Fruit fly (Drosophila melanogaster) whole organism, embryonic: ENCODE measurements around the gene CG7878.
A peak's percentile ranks its signal among the peaks of the same experiment; 100 is the strongest.

Experiments
- Ada2b ChIP-seq: fragments of 200-800 bp; sonication (Bioruptor generic); IDR thresholded peaks from 2 replicates; pipeline ENCODE4 v1.3.6; 2022; ENCODE audit warnings: missing biosample characterization, missing genetic modification characterization
- Asciz ChIP-seq: fragments of 200-800 bp; sonication (Bioruptor generic); optimal IDR thresholded peaks from 2 replicates; lab custom pipeline; 2017; ENCODE audit warnings: missing biosample characterization, mild to moderate bottlenecking, missing genetic modification characterization, missing genetic modification reagents
- Atf3 ChIP-seq: fragments of 200-800 bp; sonication (Bioruptor generic); optimal IDR thresholded peaks from 3 replicates; lab custom pipeline; 2016; ENCODE audit warnings: missing biosample characterization, missing genetic modification characterization
- Awh ChIP-seq: fragments of 200-800 bp; sonication (Bioruptor generic); IDR thresholded peaks from 2 replicates; pipeline ENCODE4, ENCODE4 v1.3.6; 2022; ENCODE audit warnings: missing biosample characterization, missing genetic modification characterization
- BtbVII ChIP-seq: fragments of 200-800 bp; sonication (Bioruptor generic); optimal IDR thresholded peaks from 3 replicates; lab custom pipeline; 2017; ENCODE audit warnings: missing biosample characterization, mild to moderate bottlenecking, missing genetic modification characterization
- Bteb2 ChIP-seq: fragments of 200-800 bp; sonication (Bioruptor generic); optimal IDR thresholded peaks from 2 replicates; lab custom pipeline; 2016; ENCODE audit warnings: missing biosample characterization, missing genetic modification characterization
- CG1024 ChIP-seq: fragments of 200-800 bp; sonication (Bioruptor generic); IDR thresholded peaks from 2 replicates; pipeline ENCODE4 v1.3.6; 2022; ENCODE audit warnings: missing biosample characterization, missing genetic modification characterization
- CG10565 ChIP-seq: fragments of 200-800 bp; sonication (Bioruptor generic); optimal IDR thresholded peaks from 3 replicates; lab custom pipeline; 2016; ENCODE audit warnings: missing biosample characterization, mild to moderate bottlenecking, missing genetic modification characterization
- CG13894 ChIP-seq: fragments of 200-800 bp; sonication (Bioruptor generic); optimal IDR thresholded peaks from 3 replicates; lab custom pipeline; 2018; ENCODE audit warnings: missing biosample characterization, mild to moderate bottlenecking, missing genetic modification characterization, moderate library complexity
- CG15011 ChIP-seq: fragments of 200-800 bp; sonication (Bioruptor generic); optimal IDR thresholded peaks from 3 replicates; lab custom pipeline; 2018; ENCODE audit warnings: missing biosample characterization, mild to moderate bottlenecking, missing genetic modification characterization
- CG15696 ChIP-seq: fragments of 200-800 bp; sonication (Bioruptor generic); optimal IDR thresholded peaks from 2 replicates; lab custom pipeline; 2019; ENCODE audit warnings: missing biosample characterization, mild to moderate bottlenecking, missing genetic modification characterization, moderate library complexity
- CG30431 ChIP-seq: fragments of 200-800 bp; sonication (Bioruptor generic); optimal IDR thresholded peaks from 2 replicates; lab custom pipeline; 2017; ENCODE audit warnings: missing biosample characterization, missing genetic modification characterization
- CG3065 ChIP-seq: fragments of 200-800 bp; sonication (Bioruptor generic); optimal IDR thresholded peaks from 2 replicates; lab custom pipeline; 2016; ENCODE audit warnings: missing biosample characterization, missing genetic modification characterization
- CG31365 ChIP-seq: fragments of 200-800 bp; sonication (Bioruptor generic); optimal IDR thresholded peaks from 2 replicates; lab custom pipeline; 2018; ENCODE audit warnings: missing biosample characterization, mild to moderate bottlenecking, missing genetic modification characterization
- CG32767 ChIP-seq: fragments of 200-800 bp; sonication (Bioruptor generic); IDR thresholded peaks from 2 replicates; pipeline ENCODE4 v1.3.6; 2022; ENCODE audit warnings: missing biosample characterization, missing genetic modification characterization
- CG7271 ChIP-seq: fragments of 200-800 bp; sonication (Bioruptor generic); optimal IDR thresholded peaks from 2 replicates; lab custom pipeline; 2018; ENCODE audit warnings: missing biosample characterization, mild to moderate bottlenecking, missing genetic modification characterization, moderate library complexity
- CG9817 ChIP-seq: fragments of 200-800 bp; sonication (Bioruptor generic); optimal IDR thresholded peaks from 2 replicates; lab custom pipeline; 2018; ENCODE audit warnings: missing biosample characterization, mild to moderate bottlenecking, missing genetic modification characterization, moderate library complexity
- CTCF ChIP-seq: fragments of 200-800 bp; sonication (Bioruptor generic); optimal IDR thresholded peaks from 2 replicates; lab custom pipeline; 2017; ENCODE audit warnings: missing biosample characterization, mild to moderate bottlenecking, missing genetic modification characterization, moderate library complexity
- CoRest ChIP-seq: fragments of 200-800 bp; sonication (Bioruptor generic); optimal IDR thresholded peaks from 3 replicates; lab custom pipeline; 2018; ENCODE audit warnings: missing biosample characterization, mild to moderate bottlenecking, missing genetic modification characterization, moderate library complexity
- Doc2 ChIP-seq: fragments of 200-800 bp; sonication (Bioruptor generic); IDR thresholded peaks from 2 replicates; pipeline ENCODE4 v1.3.6; 2022; ENCODE audit warnings: missing biosample characterization, missing genetic modification characterization
- E2f2 ChIP-seq: fragments of 200-800 bp; sonication (Bioruptor generic); IDR thresholded peaks from 2 replicates; pipeline ENCODE4 v1.3.6; 2022; ENCODE audit warnings: missing biosample characterization, missing genetic modification characterization
- Gsc ChIP-seq: fragments of 200-800 bp; sonication (Bioruptor generic); IDR thresholded peaks from 2 replicates; pipeline ENCODE4 v1.3.6; 2022; ENCODE audit warnings: missing biosample characterization, missing genetic modification characterization
- HLH4C ChIP-seq: fragments of 200-800 bp; sonication (Bioruptor generic); IDR thresholded peaks from 3 replicates; pipeline ENCODE4 v1.3.6; 2022; ENCODE audit warnings: missing biosample characterization, missing genetic modification characterization; ENCODE audit not compliant: partially characterized antibody
- HLH54F ChIP-seq: fragments of 200-800 bp; sonication (Bioruptor generic); optimal IDR thresholded peaks from 3 replicates; lab custom pipeline; 2016; ENCODE audit warnings: missing biosample characterization, missing genetic modification characterization
- Hmr ChIP-seq: fragments of 200-800 bp; sonication (Bioruptor generic); optimal IDR thresholded peaks from 3 replicates; lab custom pipeline; 2017; ENCODE audit warnings: mild to moderate bottlenecking, missing biosample characterization, missing genetic modification reagents, missing genetic modification characterization
- Max ChIP-seq: fragments of 200-800 bp; sonication (Bioruptor generic); optimal IDR thresholded peaks from 2 replicates; lab custom pipeline; 2016; ENCODE audit warnings: missing biosample characterization, mild to moderate bottlenecking, missing genetic modification characterization
- Nf-YC ChIP-seq: fragments of 200-800 bp; optimal IDR thresholded peaks from 3 replicates; lab custom pipeline; 2019; ENCODE audit warnings: missing biosample characterization, mild to moderate bottlenecking, missing genetic modification characterization, moderate library complexity
- Rfx ChIP-seq: fragments of 200-800 bp; sonication (Bioruptor generic); IDR thresholded peaks from 2 replicates; pipeline ENCODE4 v1.3.6; 2022; ENCODE audit warnings: missing biosample characterization, missing genetic modification characterization
- Stat92E ChIP-seq, 3 experiments: fragments of >200 bp in 2 of 3; fragments of 200-800 bp in 1 of 3; sonication (Bioruptor generic) in 1 of 3; optimal IDR thresholded peaks; 2 replicates each; lab custom pipeline; 2017 to 2019; ENCODE audit warnings: missing biosample characterization in 3 of 3, missing genetic modification characterization in 3 of 3, mild to moderate bottlenecking in 1 of 3, moderate library complexity in 1 of 3
- YL-1 ChIP-seq: fragments of 200-800 bp; sonication (Bioruptor generic); optimal IDR thresholded peaks from 3 replicates; lab custom pipeline; 2017; ENCODE audit warnings: missing biosample characterization, mild to moderate bottlenecking, missing genetic modification characterization
- abd-A ChIP-seq: fragments of 200-800 bp; sonication (Bioruptor generic); optimal IDR thresholded peaks from 3 replicates; lab custom pipeline; 2019; ENCODE audit warnings: missing biosample characterization, mild to moderate bottlenecking, missing genetic modification characterization, moderate library complexity
- ase ChIP-seq: fragments of 200-800 bp; sonication (Bioruptor generic); IDR thresholded peaks from 3 replicates; pipeline ENCODE4 v1.3.6; 2022; ENCODE audit warnings: missing biosample characterization, missing genetic modification characterization
- bsh ChIP-seq, 2 experiments: fragments of 200-800 bp; sonication (Bioruptor generic); optimal IDR thresholded peaks; 2 replicates each; lab custom pipeline; 2017 to 2018; ENCODE audit warnings: mild to moderate bottlenecking in 2 of 2, missing biosample characterization in 2 of 2, missing genetic modification characterization in 2 of 2, moderate library complexity in 1 of 2
- btn ChIP-seq: fragments of 200-800 bp; sonication (Bioruptor generic); optimal IDR thresholded peaks from 2 replicates; lab custom pipeline; 2016; ENCODE audit warnings: missing biosample characterization, missing genetic modification characterization
- ci ChIP-seq: fragments of 200-800 bp; sonication (Bioruptor generic); IDR thresholded peaks from 3 replicates; pipeline ENCODE4 v1.3.6; 2022; ENCODE audit warnings: missing biosample characterization, missing genetic modification characterization
- dimm ChIP-seq: fragments of 200-800 bp; sonication (Bioruptor generic); IDR thresholded peaks from 2 replicates; pipeline ENCODE4 v1.3.6; 2022; ENCODE audit warnings: missing biosample characterization, missing genetic modification characterization
- gfzf ChIP-seq: fragments of 200-800 bp; sonication (Bioruptor generic); optimal IDR thresholded peaks from 2 replicates; lab custom pipeline; 2016; ENCODE audit warnings: missing biosample characterization, mild to moderate bottlenecking, missing genetic modification characterization, moderate library complexity
- gsb ChIP-seq: fragments of 200-800 bp; sonication (Bioruptor generic); IDR thresholded peaks from 2 replicates; pipeline ENCODE4 v1.3.6; 2022; ENCODE audit warnings: missing biosample characterization, missing genetic modification characterization
- insv ChIP-seq, 2 experiments: fragments of 200-800 bp; sonication (Bioruptor generic); optimal IDR thresholded peaks; 3 replicates each; lab custom pipeline; 2016 to 2018; ENCODE audit warnings: missing biosample characterization in 2 of 2, missing genetic modification characterization in 2 of 2
- kay ChIP-seq: fragments of 200-800 bp; sonication (Bioruptor generic); optimal IDR thresholded peaks from 2 replicates; lab custom pipeline; 2016; ENCODE audit warnings: missing biosample characterization, missing genetic modification characterization
- klu ChIP-seq: fragments of 200-800 bp; sonication (Bioruptor generic); IDR thresholded peaks from 2 replicates; pipeline ENCODE4 v1.3.6; 2022; ENCODE audit warnings: missing biosample characterization, missing genetic modification characterization
- lmd ChIP-seq: fragments of 200-800 bp; sonication (Bioruptor generic); IDR thresholded peaks from 2 replicates; pipeline ENCODE4 v1.3.6; 2022; ENCODE audit warnings: missing biosample characterization, missing genetic modification characterization
- lov ChIP-seq, 2 experiments: fragments of 200-800 bp in 1 of 2; fragments of >200 bp in 1 of 2; sonication (Bioruptor generic) in 1 of 2; IDR thresholded peaks in 1 of 2; optimal IDR thresholded peaks in 1 of 2; 2 replicates in 1 of 2; 3 replicates in 1 of 2; pipeline versions ENCODE4 v1.3.6 to Lab custom; 2017 to 2022; ENCODE audit warnings: missing biosample characterization in 1 of 2, missing genetic modification characterization in 1 of 2
- pros ChIP-seq: fragments of 200-800 bp; sonication (Bioruptor generic); optimal IDR thresholded peaks from 3 replicates; lab custom pipeline; 2019; ENCODE audit warnings: missing biosample characterization, mild to moderate bottlenecking, missing genetic modification characterization, moderate library complexity
- run ChIP-seq: fragments of 200-800 bp; sonication (Bioruptor generic); optimal IDR thresholded peaks from 3 replicates; lab custom pipeline; 2018; ENCODE audit warnings: missing biosample characterization, mild to moderate bottlenecking, missing genetic modification characterization
- tio ChIP-seq: fragments of 200-800 bp; sonication (Bioruptor generic); optimal IDR thresholded peaks from 2 replicates; lab custom pipeline; 2017; ENCODE audit warnings: missing biosample characterization, missing genetic modification characterization, inconsistent platforms
- trem ChIP-seq: fragments of 200-800 bp; optimal IDR thresholded peaks from 3 replicates; lab custom pipeline; 2019; ENCODE audit warnings: missing biosample characterization, mild to moderate bottlenecking, missing genetic modification characterization, moderate library complexity
- unc-4 ChIP-seq: fragments of 200-800 bp; sonication (Bioruptor generic); IDR thresholded peaks from 2 replicates; pipeline ENCODE4 v1.3.6; 2022; ENCODE audit warnings: missing biosample characterization, missing genetic modification characterization; ENCODE audit not compliant: partially characterized antibody
- unpg ChIP-seq: fragments of 200-800 bp; sonication (Bioruptor generic); optimal IDR thresholded peaks from 3 replicates; lab custom pipeline; 2018; ENCODE audit warnings: missing biosample characterization, mild to moderate bottlenecking, missing genetic modification characterization, moderate library complexity
- yki ChIP-seq: fragments of >200 bp; optimal IDR thresholded peaks from 3 replicates; lab custom pipeline; 2018

Gene CG7878

DNA sequence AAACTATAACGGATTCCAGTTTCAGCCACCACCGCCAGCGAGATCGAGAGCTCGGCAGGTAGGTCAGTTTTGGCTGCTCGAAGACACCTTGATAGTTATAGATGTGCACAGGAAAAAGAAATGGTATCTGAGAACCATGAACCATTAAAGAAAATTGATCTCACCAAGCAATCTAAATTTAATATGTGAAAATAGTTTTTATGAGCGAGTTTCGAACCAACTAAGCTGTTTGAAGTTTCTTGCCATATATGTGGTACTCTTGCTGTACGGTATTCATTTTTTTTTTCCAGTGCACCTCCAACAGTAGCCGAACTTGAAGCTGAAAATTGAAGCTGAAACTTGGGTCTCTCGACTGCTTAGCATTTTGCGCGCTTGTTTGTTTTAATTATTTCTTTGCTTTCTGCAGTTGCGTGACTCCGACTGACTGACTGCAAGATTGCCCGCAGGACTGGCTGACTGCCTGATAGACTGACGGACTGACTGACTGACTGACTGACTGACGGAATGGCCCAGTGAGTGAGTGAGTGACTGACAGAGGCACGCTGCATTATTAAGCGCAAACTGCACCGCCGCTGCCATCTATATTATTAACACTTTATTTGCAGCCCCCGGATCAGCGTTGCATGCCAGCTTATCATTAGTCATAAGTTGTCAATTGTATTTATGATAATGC, 49.1 kb downstream of the CG7878 start (continued):
- TF ChIP-seq unpg (GFP tag; lab: Kevin White, UChicago) (peak; percentile 61), Atf3 (GFP tag; lab: Kevin White, UChicago) (no peak), BtbVII (GFP tag; lab: Kevin White, UChicago) (no peak), CG9817 (tag; lab: Kevin White, UChicago) (no peak), gsb (no peak), Hmr (GFP tag; lab: Kevin White, UChicago) (no peak), CG7271 (tag; lab: Kevin White, UChicago) (no peak), CG32767 (GFP tag; lab: Robert Waterston, UW) (0 out of 2 replicates have a peak, but pooled peaks have one; percentile 27), trem (tag; lab: Kevin White, UChicago) (no peak), lov (optimal IDR thresholded peaks at IDR 0.05; lab: Kevin White, UChicago) (no peak), lov (GFP tag; IDR thresholded peaks at IDR 0.05; lab: Robert Waterston, UW) (no peak), CG15011 (GFP tag; lab: Kevin White, UChicago) (no peak), unc-4 (GFP tag; lab: Robert Waterston, UW) (no peak), CG15696 (tag; lab: Kevin White, UChicago) (peak; percentile 34), CG13894 (no peak), yki (lab: Kevin White, UChicago) (no peak), bsh (GFP tag; optimal IDR thresholded peaks at IDR 0.05; lab: Kevin White, UChicago) (peak in 1 of 2 experiments; percentile 56), tio (peak; percentile 10), CG3065 (GFP tag; lab: Kevin White, UChicago) (no peak), run (tag; lab: Kevin White, UChicago) (no peak), Max (no peak), YL-1 (GFP tag; lab: Kevin White, UChicago) (no peak), abd-A (tag; lab: Kevin White, UChicago) (no peak), HLH4C (GFP tag; lab: Robert Waterston, UW) (no peak), kay (GFP tag; lab: Kevin White, UChicago) (no peak), Ada2b (GFP tag; lab: Robert Waterston, UW) (no peak), HLH54F (GFP tag; lab: Kevin White, UChicago) (no peak), Gsc (no peak), ase (GFP tag; lab: Robert Waterston, UW) (0 out of 3 replicates have a peak, but pooled peaks have one; percentile 32), gfzf (GFP tag; lab: Kevin White, UChicago) (no peak), klu (no peak), Nf-YC (no peak), CG10565 (GFP tag; lab: Kevin White, UChicago) (no peak), E2f2 (GFP tag; lab: Robert Waterston, UW) (peak; percentile 18; the same call in 1 of the 2 replicates), Doc2 (GFP tag; lab: Robert Waterston, UW) (no peak), CG30431 (no peak), Awh (no peak), lmd (GFP tag; lab: Robert Waterston, UW) (peak; percentile 25; the same call in 1 of the 2 replicates), Stat92E (GFP tag; optimal IDR thresholded peaks at IDR 0.05; lab: Kevin White, UChicago) (no peak), pros (GFP tag; lab: Kevin White, UChicago) (no peak), CoRest (tag; lab: Kevin White, UChicago) (peak; percentile 30), dimm (GFP tag; lab: Robert Waterston, UW) (no peak), ci (GFP tag; lab: Robert Waterston, UW) (peak; percentile 71), Asciz (GFP tag; lab: Kevin White, UChicago) (peak; percentile 55), btn (GFP tag; lab: Kevin White, UChicago) (no peak), CG31365 (no peak), Bteb2 (GFP tag; lab: Kevin White, UChicago) (no peak), CG1024 (GFP tag; lab: Robert Waterston, UW) (no peak), CTCF (no peak), insv (GFP tag; optimal IDR thresholded peaks at IDR 0.05; lab: Kevin White, UChicago) (no peak), Rfx (no peak)
